Worm (Caenorhabditis elegans): ENCODE measurements around the gene vps-11.

DNA sequence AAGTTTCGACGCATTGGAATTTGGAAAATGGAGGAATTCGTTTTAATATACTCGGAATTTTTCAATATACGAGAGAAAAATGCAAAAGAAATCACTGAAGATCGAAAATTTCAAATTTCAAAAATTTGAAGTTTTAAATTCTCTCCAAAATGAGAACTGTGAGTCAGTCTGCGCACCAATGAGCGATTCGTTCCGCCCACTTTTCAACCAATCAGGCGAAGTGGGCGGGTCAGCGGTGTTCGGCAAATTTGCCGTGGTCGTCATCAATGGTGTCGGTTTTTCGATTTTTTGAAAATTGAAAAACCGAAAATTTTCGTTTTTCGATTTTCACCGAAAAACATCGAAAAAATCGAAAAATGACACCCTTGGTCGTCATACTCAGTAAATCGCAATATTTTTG, 45.3 kb upstream of the vps-11 start:
- TF ChIP-seq tra-4 (tag; optimal IDR thresholded peaks at IDR 0.05) (no peak), ets-7 (tag; optimal IDR thresholded peaks at IDR 0.05) (no peak)

Measured in whole organism, early embryonic.